Worm (Caenorhabditis elegans): ENCODE measurements around the gene D2062.13.
"Not testable (repeated sequence)": the region's sequence is repeated elsewhere in the genome, so short reads cannot be mapped to it uniquely, and the experiment has no call there.

DNA sequence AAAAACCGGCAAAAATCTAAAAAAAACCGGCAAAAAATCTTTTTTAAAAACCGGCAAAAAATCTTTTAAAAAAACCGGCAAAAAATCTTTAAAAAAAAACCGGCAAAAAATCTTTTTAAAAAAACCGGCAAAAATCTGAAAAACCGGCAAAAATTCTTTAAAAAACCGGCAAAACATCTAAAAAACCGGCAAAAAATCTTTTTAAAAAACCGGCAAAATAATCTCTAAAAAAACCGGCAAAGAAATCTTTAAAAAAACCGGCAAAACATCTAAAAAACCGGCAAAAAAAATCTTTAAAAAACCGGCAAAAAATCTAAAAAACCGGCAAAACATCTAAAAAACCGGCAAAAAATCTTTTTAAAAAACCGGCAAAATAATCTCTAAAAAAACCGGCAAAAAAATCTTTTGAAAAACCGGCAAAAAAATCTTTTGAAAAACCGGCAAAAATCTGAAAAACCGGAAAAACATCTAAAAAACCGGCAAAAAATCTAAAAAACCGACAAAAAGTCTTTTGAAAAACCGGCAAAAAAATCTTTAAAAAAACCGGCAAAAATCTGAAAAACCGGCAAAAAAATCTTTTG is 41.9 kb upstream of the D2062.13 start:
- not testable (repeated sequence) for TF ChIP-seq ceh-91 (GFP tag; IDR thresholded peaks at IDR 0.05); dpl-1 (GFP tag; optimal IDR thresholded peaks at IDR 0.05); ekl-4 (GFP tag; IDR thresholded peaks at IDR 0.05); aptf-3 (GFP tag; IDR thresholded peaks at IDR 0.05); ceh-79 (tag; optimal IDR thresholded peaks at IDR 0.05); rcor-1 (GFP tag; IDR thresholded peaks at IDR 0.05); F57C9.4 (tag; optimal IDR thresholded peaks at IDR 0.05); nfya-1 (tag; optimal IDR thresholded peaks at IDR 0.05; ENCODE audit: borderline replicate concordance, insufficient read depth); sea-2 (GFP tag; IDR thresholded peaks at IDR 0.05); snpc-4 (GFP tag; optimal IDR thresholded peaks at IDR 0.05); snpc-4 (tag; optimal IDR thresholded peaks at IDR 0.05); B0261.1 (tag; optimal IDR thresholded peaks at IDR 0.05); lin-35 (GFP tag; optimal IDR thresholded peaks at IDR 0.05); ets-4 (GFP tag; optimal IDR thresholded peaks at IDR 0.05)

Data from whole organism, young adult.